Fruit fly (Drosophila melanogaster) whole organism, embryonic: Measurements from ENCODE around the gene Kaz1-ORFB.

ENCODE experiments used
- Aef1 ChIP-seq: fragments of 200-800 bp; sonication (Bioruptor generic); IDR thresholded peaks from 3 replicates; pipeline ENCODE4 v1.3.6; 2022; ENCODE audit warnings: missing biosample characterization, missing genetic modification characterization
- C15 ChIP-seq: fragments of 200-800 bp; sonication (Bioruptor generic); IDR thresholded peaks from 3 replicates; pipeline ENCODE4 v1.3.6; 2022; ENCODE audit warnings: missing biosample characterization, missing genetic modification characterization
- CG10209 ChIP-seq: fragments of 200-800 bp; sonication (Bioruptor generic); optimal IDR thresholded peaks from 3 replicates; lab custom pipeline; 2017; ENCODE audit warnings: missing biosample characterization, mild to moderate bottlenecking, missing genetic modification characterization, missing genetic modification reagents
- CG11504 ChIP-seq: fragments of 200-800 bp; sonication (Bioruptor generic); optimal IDR thresholded peaks from 3 replicates; lab custom pipeline; 2019; ENCODE audit warnings: missing biosample characterization, mild to moderate bottlenecking, missing genetic modification characterization, moderate library complexity
- CG11695 ChIP-seq: fragments of 200-800 bp; sonication (Bioruptor generic); IDR thresholded peaks from 3 replicates; pipeline ENCODE4 v1.3.6; 2022; ENCODE audit warnings: missing biosample characterization, missing genetic modification characterization
- CG12769 ChIP-seq: fragments of 200-800 bp; sonication (Bioruptor generic); optimal IDR thresholded peaks from 2 replicates; lab custom pipeline; 2019; ENCODE audit warnings: missing biosample characterization, mild to moderate bottlenecking, missing genetic modification characterization, moderate library complexity
- CG1603 ChIP-seq: fragments of 200-800 bp; sonication (Bioruptor generic); optimal IDR thresholded peaks from 2 replicates; lab custom pipeline; 2019; ENCODE audit warnings: missing biosample characterization, mild to moderate bottlenecking, missing genetic modification characterization, moderate library complexity
- CG31441 ChIP-seq: fragments of 200-800 bp; sonication (Bioruptor generic); IDR thresholded peaks from 2 replicates; pipeline ENCODE4 v1.3.6; 2022; ENCODE audit warnings: missing biosample characterization, missing genetic modification characterization
- CG4360 ChIP-seq: fragments of 200-800 bp; sonication (Bioruptor generic); IDR thresholded peaks from 2 replicates; pipeline ENCODE4 v1.3.6; 2022; ENCODE audit warnings: missing biosample characterization, missing genetic modification characterization
- CG6654 ChIP-seq: fragments of 200-800 bp; sonication (Bioruptor generic); optimal IDR thresholded peaks from 2 replicates; lab custom pipeline; 2017; ENCODE audit warnings: missing biosample characterization, mild to moderate bottlenecking, missing genetic modification characterization
- CG6683 ChIP-seq: fragments of 200-800 bp; sonication (Bioruptor generic); optimal IDR thresholded peaks from 2 replicates; lab custom pipeline; 2017; ENCODE audit warnings: missing biosample characterization, mild to moderate bottlenecking, missing genetic modification characterization, missing genetic modification reagents
- CG6689 ChIP-seq: fragments of 200-800 bp; sonication (Bioruptor generic); IDR thresholded peaks from 2 replicates; pipeline ENCODE4 v1.3.6; 2022; ENCODE audit warnings: missing biosample characterization, missing genetic modification characterization
- CG6854 ChIP-seq: fragments of 200-800 bp; sonication (Bioruptor generic); optimal IDR thresholded peaks from 3 replicates; lab custom pipeline; 2017; ENCODE audit warnings: missing biosample characterization, mild to moderate bottlenecking, missing genetic modification characterization
- CG7839 ChIP-seq: fragments of 200-800 bp; sonication (Bioruptor generic); optimal IDR thresholded peaks from 3 replicates; lab custom pipeline; 2018; ENCODE audit warnings: missing biosample characterization, mild to moderate bottlenecking, missing genetic modification characterization, moderate library complexity
- CG8924 ChIP-seq: fragments of 200-800 bp; optimal IDR thresholded peaks from 3 replicates; lab custom pipeline; 2019; ENCODE audit warnings: missing biosample characterization, mild to moderate bottlenecking, missing genetic modification characterization, moderate library complexity
- D19B ChIP-seq: fragments of 200-800 bp; sonication (Bioruptor generic); optimal IDR thresholded peaks from 2 replicates; lab custom pipeline; 2017; ENCODE audit warnings: missing biosample characterization, mild to moderate bottlenecking, missing genetic modification characterization
- Deaf1 ChIP-seq: fragments of 200-800 bp; optimal IDR thresholded peaks from 3 replicates; lab custom pipeline; 2019; ENCODE audit warnings: missing biosample characterization, mild to moderate bottlenecking, missing genetic modification characterization, moderate library complexity
- HLH3B ChIP-seq: fragments of 200-800 bp; sonication (Bioruptor generic); IDR thresholded peaks from 2 replicates; pipeline ENCODE4 v1.3.6; 2022; ENCODE audit warnings: missing biosample characterization, missing genetic modification characterization
- Hey ChIP-seq: fragments of 200-800 bp; sonication (Bioruptor generic); optimal IDR thresholded peaks from 3 replicates; lab custom pipeline; 2018; ENCODE audit warnings: missing biosample characterization, mild to moderate bottlenecking, missing genetic modification characterization
- Hmx ChIP-seq: fragments of 200-800 bp; sonication (Bioruptor generic); optimal IDR thresholded peaks from 2 replicates; lab custom pipeline; 2016; ENCODE audit warnings: missing biosample characterization, missing genetic modification characterization
- MBD-R2 ChIP-seq: fragments of 200-800 bp; sonication (Bioruptor generic); IDR thresholded peaks from 2 replicates; pipeline ENCODE4 v1.3.6; 2022; ENCODE audit warnings: missing biosample characterization, missing genetic modification characterization
- Meics ChIP-seq: fragments of 200-800 bp; sonication (Bioruptor generic); optimal IDR thresholded peaks from 2 replicates; lab custom pipeline; 2017; ENCODE audit warnings: missing biosample characterization, mild to moderate bottlenecking, missing genetic modification characterization
- NC2α ChIP-seq: fragments of 200-800 bp; sonication (Bioruptor generic); optimal IDR thresholded peaks from 2 replicates; lab custom pipeline; 2016; ENCODE audit warnings: missing biosample characterization, missing genetic modification characterization
- NK7.1 ChIP-seq: fragments of 200-800 bp; sonication (Bioruptor generic); optimal IDR thresholded peaks from 3 replicates; lab custom pipeline; 2016; ENCODE audit warnings: missing biosample characterization, missing genetic modification characterization
- Poxn ChIP-seq: fragments of 200-800 bp; sonication (Bioruptor generic); IDR thresholded peaks from 2 replicates; pipeline ENCODE4 v1.3.6; 2022; ENCODE audit warnings: missing biosample characterization, missing genetic modification characterization
- Trl ChIP-seq, 3 experiments: fragments of >200 bp in 2 of 3; fragments of 200-800 bp in 1 of 3; sonication (Bioruptor generic) in 1 of 3; optimal IDR thresholded peaks; 2 replicates in 1 of 3; 3 replicates in 2 of 3; lab custom pipeline; 2016 to 2017; ENCODE audit warnings: missing biosample characterization in 1 of 3, missing genetic modification characterization in 1 of 3
- amos ChIP-seq: fragments of 200-800 bp; sonication (Bioruptor generic); IDR thresholded peaks from 2 replicates; pipeline ENCODE4 v1.3.6; 2022; ENCODE audit warnings: missing biosample characterization, missing genetic modification characterization; ENCODE audit not compliant: partially characterized antibody
- az2 ChIP-seq: fragments of 200-800 bp; sonication (Bioruptor generic); optimal IDR thresholded peaks from 3 replicates; lab custom pipeline; 2016; ENCODE audit warnings: missing biosample characterization, missing genetic modification characterization
- bbx ChIP-seq: fragments of 200-800 bp; sonication (Bioruptor generic); IDR thresholded peaks from 2 replicates; pipeline ENCODE4 v1.3.6; 2022; ENCODE audit warnings: missing biosample characterization, missing genetic modification characterization; ENCODE audit not compliant: partially characterized antibody
- btn ChIP-seq: fragments of 200-800 bp; sonication (Bioruptor generic); optimal IDR thresholded peaks from 2 replicates; lab custom pipeline; 2016; ENCODE audit warnings: missing biosample characterization, missing genetic modification characterization
- cato ChIP-seq: fragments of 200-800 bp; sonication (Bioruptor generic); optimal IDR thresholded peaks from 2 replicates; lab custom pipeline; 2016; ENCODE audit warnings: missing biosample characterization, missing genetic modification characterization, borderline replicate concordance
- chm ChIP-seq: fragments of 200-800 bp; sonication (Bioruptor generic); IDR thresholded peaks from 2 replicates; pipeline ENCODE4 v1.3.6; 2022; ENCODE audit warnings: missing biosample characterization, missing genetic modification characterization
- corto ChIP-seq: fragments of 200-800 bp; sonication (Bioruptor generic); optimal IDR thresholded peaks from 2 replicates; lab custom pipeline; 2016; ENCODE audit warnings: missing biosample characterization, mild to moderate bottlenecking, missing genetic modification characterization, moderate library complexity
- crc ChIP-seq: fragments of 200-800 bp; sonication (Bioruptor generic); optimal IDR thresholded peaks from 2 replicates; lab custom pipeline; 2016; ENCODE audit warnings: missing biosample characterization, missing genetic modification characterization
- dysf ChIP-seq: fragments of 200-800 bp; sonication (Bioruptor generic); IDR thresholded peaks from 3 replicates; pipeline ENCODE4 v1.3.6; 2022; ENCODE audit warnings: missing biosample characterization, missing genetic modification characterization
- gcm2 ChIP-seq: fragments of 200-800 bp; sonication (Bioruptor generic); optimal IDR thresholded peaks from 2 replicates; lab custom pipeline; 2016; ENCODE audit warnings: missing biosample characterization, missing genetic modification characterization
- gfzf ChIP-seq: fragments of 200-800 bp; sonication (Bioruptor generic); optimal IDR thresholded peaks from 2 replicates; lab custom pipeline; 2016; ENCODE audit warnings: missing biosample characterization, mild to moderate bottlenecking, missing genetic modification characterization, moderate library complexity
- insv ChIP-seq, 2 experiments: fragments of 200-800 bp; sonication (Bioruptor generic); optimal IDR thresholded peaks; 3 replicates each; lab custom pipeline; 2016 to 2018; ENCODE audit warnings: missing biosample characterization in 2 of 2, missing genetic modification characterization in 2 of 2
- inv ChIP-seq: fragments of 200-800 bp; sonication (Bioruptor generic); IDR thresholded peaks from 2 replicates; pipeline ENCODE4 v1.3.6; 2022; ENCODE audit warnings: missing biosample characterization, missing genetic modification characterization; ENCODE audit not compliant: partially characterized antibody
- kah ChIP-seq: fragments of 200-800 bp; sonication (Bioruptor generic); optimal IDR thresholded peaks from 2 replicates; lab custom pipeline; 2018; ENCODE audit warnings: missing biosample characterization, mild to moderate bottlenecking, missing genetic modification characterization
- lbe ChIP-seq: fragments of 200-800 bp; sonication (Bioruptor generic); optimal IDR thresholded peaks from 2 replicates; lab custom pipeline; 2016; ENCODE audit warnings: missing biosample characterization, mild to moderate bottlenecking, missing genetic modification characterization
- lola ChIP-seq, 3 experiments: fragments of >200 bp in 2 of 3; fragments of 200-800 bp in 1 of 3; sonication (Bioruptor generic) in 1 of 3; optimal IDR thresholded peaks; 2 replicates each; lab custom pipeline; 2017 to 2019; ENCODE audit warnings: missing biosample characterization in 3 of 3, missing genetic modification characterization in 3 of 3, mild to moderate bottlenecking in 1 of 3, moderate library complexity in 1 of 3
- nom ChIP-seq: fragments of 200-800 bp; sonication (Bioruptor generic); optimal IDR thresholded peaks from 2 replicates; lab custom pipeline; 2017; ENCODE audit warnings: missing biosample characterization, missing genetic modification characterization, mild to moderate bottlenecking, moderate library complexity, missing genetic modification reagents
- scrt ChIP-seq: fragments of 200-800 bp; sonication (Bioruptor generic); optimal IDR thresholded peaks from 2 replicates; lab custom pipeline; 2018; ENCODE audit warnings: missing biosample characterization, mild to moderate bottlenecking, missing genetic modification characterization, moderate library complexity
- sens-2 ChIP-seq: fragments of 200-800 bp; sonication (Bioruptor generic); IDR thresholded peaks from 2 replicates; pipeline ENCODE4 v1.3.6; 2022; ENCODE audit warnings: missing biosample characterization, missing genetic modification characterization
- shn ChIP-seq: fragments of 200-800 bp; sonication (Bioruptor generic); optimal IDR thresholded peaks from 3 replicates; lab custom pipeline; 2016; ENCODE audit warnings: missing biosample characterization, missing genetic modification characterization
- sima ChIP-seq: fragments of 200-800 bp; sonication (Bioruptor generic); optimal IDR thresholded peaks from 2 replicates; lab custom pipeline; 2016; ENCODE audit warnings: missing biosample characterization, missing genetic modification characterization
- sisA ChIP-seq: fragments of 200-800 bp; sonication (Bioruptor generic); IDR thresholded peaks from 2 replicates; pipeline ENCODE4 v1.3.6; 2022; ENCODE audit warnings: missing biosample characterization, missing genetic modification characterization
- tio ChIP-seq: fragments of 200-800 bp; sonication (Bioruptor generic); optimal IDR thresholded peaks from 2 replicates; lab custom pipeline; 2017; ENCODE audit warnings: missing biosample characterization, missing genetic modification characterization, inconsistent platforms

Kaz1-ORFB gene

DNA sequence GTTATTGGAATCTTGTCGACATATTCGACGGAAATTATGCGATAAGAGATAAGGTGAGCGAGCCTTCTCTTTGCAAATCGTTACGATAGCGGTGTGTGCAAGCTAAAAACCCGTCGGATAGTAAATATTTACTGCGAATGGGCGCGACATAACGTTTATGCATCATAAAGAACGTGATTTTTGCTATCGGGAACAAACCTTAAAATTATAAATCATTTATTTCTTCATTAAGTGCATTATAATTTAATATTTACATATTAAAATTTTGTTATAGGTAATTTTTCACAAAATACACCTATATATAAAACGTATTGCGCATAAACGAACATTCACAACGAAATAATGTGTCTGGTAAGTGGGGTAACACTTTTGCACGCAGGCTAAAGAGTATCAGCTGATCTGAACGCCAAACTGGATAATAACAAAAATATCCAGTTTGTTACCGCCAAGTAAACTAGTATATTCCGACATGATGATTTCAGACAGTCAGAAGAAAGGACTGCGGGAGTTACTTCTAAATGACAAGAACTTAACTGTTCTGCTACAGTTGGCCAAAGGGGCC is 10.6 kb upstream of the Kaz1-ORFB start, which contains the start of the genes Gk1 and CG13876 (continued):
- peak; percentile 87 for TF ChIP-seq az2 (GFP tag; lab: Kevin White, UChicago)
- peak; percentile 94 for TF ChIP-seq MBD-R2 (GFP tag; lab: Robert Waterston, UW)
- TF ChIP-seq sisA (GFP tag; lab: Robert Waterston, UW), result peak; percentile 81
- TF ChIP-seq sima, result no peak
- peak in 1 of 2 experiments; percentile 78 for TF ChIP-seq insv (GFP tag; optimal IDR thresholded peaks at IDR 0.05; lab: Kevin White, UChicago)
- no peak for TF ChIP-seq btn (GFP tag; lab: Kevin White, UChicago)
- peak; percentile 83 for TF ChIP-seq D19B
- no peak for TF ChIP-seq Hmx (GFP tag; lab: Kevin White, UChicago)
- peak; percentile 95 for TF ChIP-seq dysf (GFP tag; lab: Robert Waterston, UW)
- peak; percentile 95 for TF ChIP-seq CG12769 (tag; lab: Kevin White, UChicago)
- TF ChIP-seq corto (GFP tag; lab: Kevin White, UChicago), result peak; percentile 94
- peak; percentile 66 for TF ChIP-seq CG6654 (GFP tag; lab: Kevin White, UChicago)
- no peak for TF ChIP-seq gcm2
- no peak for TF ChIP-seq Hey (tag; lab: Kevin White, UChicago)
- TF ChIP-seq HLH3B (GFP tag; lab: Robert Waterston, UW), result peak; percentile 94
- peak; percentile 97 for TF ChIP-seq CG6689 (GFP tag; lab: Robert Waterston, UW)
- peak; percentile 92 for TF ChIP-seq CG6683 (GFP tag; lab: Kevin White, UChicago)
- TF ChIP-seq bbx (GFP tag; lab: Robert Waterston, UW), result no peak
- peak; percentile 78 for TF ChIP-seq cato (GFP tag; lab: Kevin White, UChicago)
- no peak for TF ChIP-seq inv
- TF ChIP-seq scrt (GFP tag; lab: Kevin White, UChicago), result peak; percentile 93
- TF ChIP-seq CG1603 (tag; lab: Kevin White, UChicago), result peak; percentile 76
- TF ChIP-seq CG8924 (tag; lab: Kevin White, UChicago), result peak; percentile 98
- peak; percentile 95 for TF ChIP-seq CG10209 (GFP tag; lab: Kevin White, UChicago)
- no peak for TF ChIP-seq tio (GFP tag; lab: Kevin White, UChicago)
- peak; percentile 94 for TF ChIP-seq CG6854 (GFP tag; lab: Kevin White, UChicago)
- peak in 1 of 3 experiments; percentile 94 for TF ChIP-seq lola (GFP tag; optimal IDR thresholded peaks at IDR 0.05; lab: Kevin White, UChicago)
- TF ChIP-seq kah (GFP tag; lab: Kevin White, UChicago), result peak; percentile 89
- peak; percentile 96 for TF ChIP-seq chm
- TF ChIP-seq Poxn (GFP tag; lab: Robert Waterston, UW), result peak; percentile 64; the same call in 1 of the 2 replicates
- TF ChIP-seq CG31441 (GFP tag; lab: Robert Waterston, UW), result no peak; the same call in 1 of the 2 replicates
- TF ChIP-seq Deaf1, result peak; percentile 85
- TF ChIP-seq NC2α (GFP tag; lab: Kevin White, UChicago), result no peak
- TF ChIP-seq NK7.1 (GFP tag; lab: Kevin White, UChicago), result no peak
- no peak for TF ChIP-seq gfzf (GFP tag; lab: Kevin White, UChicago)
- TF ChIP-seq Trl (optimal IDR thresholded peaks at IDR 0.05; lab: Kevin White, UChicago), result peak in 1 of 2 experiments; percentile 9
- TF ChIP-seq Trl (GFP tag; optimal IDR thresholded peaks at IDR 0.05; lab: Kevin White, UChicago), result peak; percentile 5
- TF ChIP-seq shn, result no peak
- no peak for TF ChIP-seq amos (GFP tag; lab: Robert Waterston, UW)
- TF ChIP-seq Meics (GFP tag; lab: Kevin White, UChicago), result peak; percentile 97
- TF ChIP-seq nom (GFP tag; lab: Kevin White, UChicago), result peak; percentile 96
- peak; percentile 84 for TF ChIP-seq sens-2 (GFP tag; lab: Robert Waterston, UW)
- peak; percentile 95 for TF ChIP-seq CG11504 (tag; lab: Kevin White, UChicago)
- peak; percentile 97 for TF ChIP-seq CG7839 (tag; lab: Kevin White, UChicago)
- peak; percentile 93 for TF ChIP-seq lbe
- TF ChIP-seq crc, result no peak
- peak; percentile 90 for TF ChIP-seq Aef1 (GFP tag; lab: Robert Waterston, UW)
- peak; percentile 97 for TF ChIP-seq CG11695 (GFP tag; lab: Robert Waterston, UW)
- peak; percentile 79; the same call in 1 of the 3 replicates for TF ChIP-seq C15 (GFP tag; lab: Robert Waterston, UW)
- TF ChIP-seq CG4360 (GFP tag; lab: Robert Waterston, UW), result peak; percentile 72
